Worm (Caenorhabditis elegans) whole organism, L4 larva: ENCODE results near the gene Y102A11A.2.
A peak's percentile ranks its signal among the peaks of the same experiment; 100 is the strongest.
"Not testable (repeated sequence)": the region's sequence is repeated elsewhere in the genome, so short reads cannot be mapped to it uniquely, and the experiment has no call there.

ENCODE experiments used
- D1046.2 ChIP-seq: fragments of 200-800 bp; sonication (Bioruptor generic); IDR thresholded peaks from 2 replicates; pipeline ENCODE4 v1.3.6; 2022; ENCODE audit warnings: missing genetic modification characterization, missing compliant biosample characterization
- F26F4.8 ChIP-seq: fragments of 200-800 bp; sonication (Bioruptor generic); conservative IDR thresholded peaks from 2 replicates; pipeline ENCODE4 v1.3.6; 2022; ENCODE audit warnings: missing genetic modification characterization, missing compliant biosample characterization
- F44E2.7 ChIP-seq: fragments of 200-800 bp; sonication (Bioruptor generic); IDR thresholded peaks from 2 replicates; pipeline ENCODE4 v2.1.2; 2022; ENCODE audit warnings: missing genetic modification characterization, missing compliant biosample characterization
- T26A8.4 ChIP-seq: fragments of 200-800 bp; sonication (Bioruptor generic); IDR thresholded peaks from 2 replicates; pipeline ENCODE4 v1.3.6; 2022; ENCODE audit warnings: missing genetic modification characterization, missing compliant biosample characterization
- Y105C5A.15 ChIP-seq: fragments of 200-800 bp; sonication (Bioruptor generic); IDR thresholded peaks from 2 replicates; pipeline ENCODE4 v1.3.6; 2022; ENCODE audit warnings: missing genetic modification characterization, missing compliant biosample characterization
- Y48G9A.11 ChIP-seq: fragments of 200-800 bp; sonication (Bioruptor generic); IDR thresholded peaks from 2 replicates; pipeline ENCODE4 v1.3.6; 2022; ENCODE audit warnings: missing genetic modification reagents, missing genetic modification characterization, missing compliant biosample characterization
- Y75B8A.6 ChIP-seq: fragments of 200-800 bp; sonication (Bioruptor generic); IDR thresholded peaks from 2 replicates; pipeline ENCODE4 v1.3.6; 2022; ENCODE audit warnings: missing genetic modification reagents, missing genetic modification characterization, missing compliant biosample characterization
- ZK337.2 ChIP-seq: fragments of 200-800 bp; sonication (Bioruptor generic); IDR thresholded peaks from 2 replicates; pipeline ENCODE4 v1.3.6; 2022; ENCODE audit warnings: missing genetic modification reagents, missing genetic modification characterization, missing compliant biosample characterization
- arid-1 ChIP-seq: fragments of 200-800 bp; sonication (Bioruptor generic); conservative IDR thresholded peaks from 2 replicates; pipeline ENCODE4 v1.3.6; 2022; ENCODE audit warnings: missing genetic modification reagents, missing genetic modification characterization, missing compliant biosample characterization
- ceh-44 ChIP-seq: fragments of 200-800 bp; sonication (Bioruptor generic); IDR thresholded peaks from 2 replicates; pipeline ENCODE4 v1.3.6; 2022; ENCODE audit warnings: missing genetic modification reagents, missing genetic modification characterization, missing compliant biosample characterization
- ctbp-1 ChIP-seq: fragments of 200-800 bp; sonication (Bioruptor generic); IDR thresholded peaks from 2 replicates; pipeline ENCODE4 v1.3.6; 2022; ENCODE audit warnings: missing genetic modification reagents, missing genetic modification characterization, missing compliant biosample characterization
- dmd-6 ChIP-seq: fragments of 200-800 bp; sonication (Bioruptor generic); IDR thresholded peaks from 2 replicates; pipeline ENCODE4 v1.3.6; 2022; ENCODE audit warnings: missing genetic modification reagents, missing genetic modification characterization, missing compliant biosample characterization
- dmd-9 ChIP-seq: fragments of 200-800 bp; sonication (Bioruptor generic); IDR thresholded peaks from 2 replicates; pipeline ENCODE4 v1.3.6; 2022; ENCODE audit warnings: missing genetic modification reagents, missing genetic modification characterization, missing compliant biosample characterization
- egl-43 ChIP-seq: fragments of 200-800 bp; sonication (Bioruptor generic); IDR thresholded peaks from 2 replicates; pipeline ENCODE4 v1.3.6; 2022; ENCODE audit warnings: missing genetic modification reagents, missing genetic modification characterization, missing compliant biosample characterization
- lim-7 ChIP-seq: fragments of 200-800 bp; sonication (Bioruptor generic); IDR thresholded peaks from 2 replicates; pipeline ENCODE4 v1.3.6; 2022; ENCODE audit warnings: missing genetic modification characterization, missing compliant biosample characterization
- lin-1 ChIP-seq: fragments of 200-800 bp; sonication (Bioruptor generic); IDR thresholded peaks from 2 replicates; pipeline ENCODE4 v1.3.6; 2022; ENCODE audit warnings: missing genetic modification reagents, missing genetic modification characterization, missing compliant biosample characterization
- madf-5 ChIP-seq, 2 experiments: fragments of 200-800 bp; sonication (Bioruptor generic); IDR thresholded peaks; 2 replicates each; pipeline ENCODE4 v1.3.6; 2022; ENCODE audit warnings: missing compliant biosample characterization in 2 of 2, missing genetic modification characterization in 2 of 2
- madf-9 ChIP-seq: fragments of 200-800 bp; sonication (Bioruptor generic); conservative IDR thresholded peaks from 2 replicates; pipeline ENCODE4 v1.3.6; 2022; ENCODE audit warnings: missing genetic modification reagents, missing genetic modification characterization, missing compliant biosample characterization
- mdt-29 ChIP-seq: fragments of 200-800 bp; sonication (Bioruptor generic); IDR thresholded peaks from 2 replicates; pipeline ENCODE4 v1.3.6; 2022; ENCODE audit warnings: missing genetic modification reagents, missing genetic modification characterization, missing compliant biosample characterization
- nhr-42 ChIP-seq: fragments of 200-800 bp; sonication (Bioruptor generic); IDR thresholded peaks from 2 replicates; pipeline ENCODE4 v1.3.6; 2022; ENCODE audit warnings: missing genetic modification characterization, missing compliant biosample characterization
- pha-4 ChIP-seq, 2 experiments: fragments of 150-350 bp in 1 of 2; fragments of 200-800 bp in 1 of 2; sonication (Bioruptor generic) in 1 of 2; IDR thresholded peaks in 1 of 2; optimal IDR thresholded peaks in 1 of 2; 2 replicates each; pipeline versions ENCODE4 v1.3.6 to Lab custom; 2014 to 2022; ENCODE audit warnings: missing genetic modification characterization in 2 of 2, missing genetic modification reagents in 2 of 2, missing biosample characterization in 1 of 2, missing compliant biosample characterization in 1 of 2
- php-3 ChIP-seq: fragments of 200-800 bp; sonication (Bioruptor generic); IDR thresholded peaks from 2 replicates; pipeline ENCODE4 v1.3.6; 2022; ENCODE audit warnings: missing genetic modification reagents, missing genetic modification characterization, missing compliant biosample characterization
- set-16 ChIP-seq: fragments of 200-800 bp; sonication (Bioruptor generic); IDR thresholded peaks from 2 replicates; pipeline ENCODE4 v1.3.6; 2022; ENCODE audit warnings: missing genetic modification reagents, missing genetic modification characterization, missing compliant biosample characterization
- snpc-1.2 ChIP-seq: fragments of 200-800 bp; sonication (Bioruptor generic); IDR thresholded peaks from 2 replicates; pipeline ENCODE4 v1.3.6; 2022; ENCODE audit warnings: missing genetic modification reagents, missing genetic modification characterization, missing compliant biosample characterization
- tag-97 ChIP-seq: fragments of 200-800 bp; sonication (Bioruptor generic); IDR thresholded peaks from 2 replicates; pipeline ENCODE4 v1.3.6; 2022; ENCODE audit warnings: missing genetic modification characterization, missing compliant biosample characterization
- tra-1 ChIP-seq: fragments of 200-800 bp; sonication (Bioruptor generic); IDR thresholded peaks from 2 replicates; pipeline ENCODE4 v1.3.6; 2022; ENCODE audit warnings: missing genetic modification reagents, missing genetic modification characterization, missing compliant biosample characterization
- vab-7 ChIP-seq: fragments of 200-800 bp; sonication (Bioruptor generic); IDR thresholded peaks from 2 replicates; pipeline ENCODE4 v1.3.6; 2022; ENCODE audit warnings: missing genetic modification reagents, missing genetic modification characterization, missing compliant biosample characterization
- zip-11 ChIP-seq: fragments of 200-800 bp; sonication (Bioruptor generic); IDR thresholded peaks from 2 replicates; pipeline ENCODE4 v1.3.6; 2022; ENCODE audit warnings: missing genetic modification characterization, missing compliant biosample characterization

Y102A11A.2 gene

ce11 chrX:2056875-2057274, 30.4 kb downstream of the Y102A11A.2 start:
- TF ChIP-seq set-16: 0 out of 2 replicates have a peak, but pooled peaks have one; percentile 7

- TF ChIP-seq F26F4.8 (GFP tag; lab: Robert Waterston, UW) (peak; percentile 79), dmd-9 (GFP tag; lab: Robert Waterston, UW) (0 out of 2 replicates have a peak, but pooled peaks have one; percentile 13), arid-1 (GFP tag; lab: Robert Waterston, UW) (peak; percentile 82), lim-7 (GFP tag; lab: Robert Waterston, UW) (peak; percentile 88), madf-9 (peak; percentile 64), mdt-29 (GFP tag; lab: Robert Waterston, UW) (peak; percentile 97), pha-4 (GFP tag; IDR thresholded peaks at IDR 0.05; lab: Robert Waterston, UW) (peak; percentile 84; the same call in 1 of the 2 replicates), egl-43 (peak; percentile 26; the same call in 1 of the 2 replicates), madf-5 (GFP tag; IDR thresholded peaks at IDR 0.05; lab: Robert Waterston, UW) (peak in 1 of 2 experiments; percentile 61; a peak in 1 of 4 replicates), snpc-1.2 (GFP tag; lab: Robert Waterston, UW) (peak; percentile 80), lin-1 (GFP tag; lab: Robert Waterston, UW) (peak; percentile 95), Y48G9A.11 (GFP tag; lab: Robert Waterston, UW) (peak; percentile 49; the same call in 1 of the 2 replicates), Y75B8A.6 (GFP tag; lab: Robert Waterston, UW) (peak; percentile 83; the same call in 1 of the 2 replicates), dmd-6 (0 out of 2 replicates have a peak, but pooled peaks have one; percentile 22), tra-1 (GFP tag; lab: Robert Waterston, UW) (peak; percentile 75; the same call in 1 of the 2 replicates), Y105C5A.15 (GFP tag; lab: Robert Waterston, UW) (peak; percentile 86), ctbp-1 (peak; percentile 72), vab-7 (GFP tag; lab: Robert Waterston, UW) (peak; percentile 71), zip-11 (GFP tag; lab: Robert Waterston, UW) (0 out of 2 replicates have a peak, but pooled peaks have one; percentile 14)
- TF ChIP-seq pha-4 (tag; optimal IDR thresholded peaks at IDR 0.05; lab: Kevin White, UChicago): not testable (repeated sequence)
These were observed 31.5 kb downstream of the Y102A11A.2 start for ce11 chrX:2057828-2058418.

ce11 chrX:2058498-2059349, 32.3 kb downstream of the Y102A11A.2 start:
- TF ChIP-seq tra-1 (GFP tag; lab: Robert Waterston, UW): 0 out of 2 replicates have a peak, but pooled peaks have one; percentile 11
- peak; percentile 87 for TF ChIP-seq set-16
- 0 out of 2 replicates have a peak, but pooled peaks have one; percentile 49 for TF ChIP-seq ceh-44 (GFP tag; lab: Robert Waterston, UW)
- 0 out of 2 replicates have a peak, but pooled peaks have one; percentile 16 for TF ChIP-seq Y75B8A.6 (GFP tag; lab: Robert Waterston, UW)
- peak; percentile 42; the same call in 1 of the 2 replicates for TF ChIP-seq F44E2.7 (GFP tag; lab: Robert Waterston, UW)
- TF ChIP-seq php-3 (GFP tag; lab: Robert Waterston, UW): 0 out of 2 replicates have a peak, but pooled peaks have one; percentile 37
- TF ChIP-seq D1046.2 (GFP tag; lab: Robert Waterston, UW): peak; percentile 75; the same call in 1 of the 2 replicates
- peak; percentile 54; the same call in 1 of the 2 replicates for TF ChIP-seq egl-43
- TF ChIP-seq madf-5 (GFP tag; IDR thresholded peaks at IDR 0.05; lab: Robert Waterston, UW): peak; percentile 15 to 58; a peak in 2 of 4 replicates
- TF ChIP-seq zip-11 (GFP tag; lab: Robert Waterston, UW): 0 out of 2 replicates have a peak, but pooled peaks have one; percentile 34
- 0 out of 2 replicates have a peak, but pooled peaks have one; percentile 25 for TF ChIP-seq madf-9
- peak; percentile 65; the same call in 1 of the 2 replicates for TF ChIP-seq lim-7 (GFP tag; lab: Robert Waterston, UW)
- peak; percentile 81; the same call in 1 of the 2 replicates for TF ChIP-seq nhr-42 (GFP tag; lab: Robert Waterston, UW)
- TF ChIP-seq tag-97 (GFP tag; lab: Robert Waterston, UW): 0 out of 2 replicates have a peak, but pooled peaks have one; percentile 30
- peak; percentile 36; the same call in 1 of the 2 replicates for TF ChIP-seq ZK337.2
- 0 out of 2 replicates have a peak, but pooled peaks have one; percentile 29 for TF ChIP-seq T26A8.4
- TF ChIP-seq Y48G9A.11 (GFP tag; lab: Robert Waterston, UW): 0 out of 2 replicates have a peak, but pooled peaks have one; percentile 8
- TF ChIP-seq pha-4 (GFP tag; IDR thresholded peaks at IDR 0.05; lab: Robert Waterston, UW): 0 out of 2 replicates have a peak, but pooled peaks have one; percentile 14
- TF ChIP-seq pha-4 (tag; optimal IDR thresholded peaks at IDR 0.05; lab: Kevin White, UChicago): not testable (repeated sequence)
- TF ChIP-seq dmd-9 (GFP tag; lab: Robert Waterston, UW): peak; percentile 65; the same call in 1 of the 2 replicates
- TF ChIP-seq, all 104 proteins: peak for 19; not testable (repeated sequence) for 85
